Worm (Caenorhabditis elegans): ENCODE data around the gene spp-4.

- TF ChIP-seq dao-5 (tag; optimal IDR thresholded peaks at IDR 0.05) (no peak), him-1 (tag; optimal IDR thresholded peaks at IDR 0.05) (no peak), W03F9.2 (tag; optimal IDR thresholded peaks at IDR 0.05) (no peak)
These were observed 24.7 kb upstream of the spp-4 start for ce11 chrX:7343218-7343617.

Measured in whole organism, L4/young adult.